Worm (Caenorhabditis elegans) whole organism, L3 larva: ENCODE data around the gene K07F5.15.

Source experiments
- ZK546.5 ChIP-seq: sonication (generic microtip); optimal IDR thresholded peaks from 2 replicates; lab custom pipeline; 2017; ENCODE audit warnings: missing biosample characterization, missing genetic modification characterization
- aly-2 ChIP-seq: fragments of 150-350 bp; optimal IDR thresholded peaks from 2 replicates; lab custom pipeline; 2014; ENCODE audit warnings: missing biosample characterization, missing genetic modification characterization
- ama-1 ChIP-seq: fragments of 150-350 bp; optimal IDR thresholded peaks from 2 replicates; lab custom pipeline; 2018
- ceh-16 ChIP-seq: sonication (generic microtip); optimal IDR thresholded peaks from 2 replicates; lab custom pipeline; 2017; ENCODE audit warnings: missing biosample characterization, missing genetic modification characterization
- ceh-28 ChIP-seq: fragments of 150-350 bp; optimal IDR thresholded peaks from 2 replicates; lab custom pipeline; 2014; ENCODE audit warnings: missing biosample characterization, missing genetic modification reagents, missing genetic modification characterization
- ceh-82 ChIP-seq: fragments of 150-350 bp; optimal IDR thresholded peaks from 2 replicates; lab custom pipeline; 2014; ENCODE audit warnings: missing biosample characterization, missing genetic modification characterization
- egl-27 ChIP-seq: sonication (generic microtip); optimal IDR thresholded peaks from 4 replicates; lab custom pipeline; 2017; ENCODE audit warnings: missing biosample characterization, missing genetic modification reagents, missing genetic modification characterization
- egl-5 ChIP-seq: fragments of 150-350 bp; optimal IDR thresholded peaks from 2 replicates; lab custom pipeline; 2017; ENCODE audit warnings: missing biosample characterization, missing genetic modification reagents, missing genetic modification characterization, inconsistent platforms
- elt-1 ChIP-seq: fragments of 150-350 bp; optimal IDR thresholded peaks from 2 replicates; lab custom pipeline; 2014; ENCODE audit warnings: missing biosample characterization, missing genetic modification characterization
- elt-3 ChIP-seq, 3 experiments: fragments of 150-350 bp in 1 of 3; sonication (generic microtip) in 2 of 3; optimal IDR thresholded peaks; 2 replicates in 2 of 3; 4 replicates in 1 of 3; lab custom pipeline; 2014 to 2017; ENCODE audit warnings: missing biosample characterization in 3 of 3, missing genetic modification characterization in 3 of 3
- fkh-10 ChIP-seq: sonication (generic microtip); optimal IDR thresholded peaks from 2 replicates; lab custom pipeline; 2017; ENCODE audit warnings: missing biosample characterization, missing genetic modification reagents, missing genetic modification characterization
- fkh-2 ChIP-seq: fragments of 150-350 bp; optimal IDR thresholded peaks from 2 replicates; lab custom pipeline; 2014; ENCODE audit warnings: missing biosample characterization, missing genetic modification reagents, missing genetic modification characterization
- fos-1 ChIP-seq: fragments of 150-350 bp; optimal IDR thresholded peaks from 2 replicates; lab custom pipeline; 2014; ENCODE audit warnings: missing biosample characterization, missing genetic modification characterization
- hmg-11 ChIP-seq: sonication (generic microtip); optimal IDR thresholded peaks from 2 replicates; lab custom pipeline; 2016; ENCODE audit warnings: missing genetic modification characterization, missing compliant biosample characterization
- jun-1 ChIP-seq: fragments of 150-350 bp; optimal IDR thresholded peaks from 2 replicates; lab custom pipeline; 2014; ENCODE audit warnings: missing biosample characterization, missing genetic modification reagents, missing genetic modification characterization
- lin-15B ChIP-seq: fragments of 150-350 bp; optimal IDR thresholded peaks from 2 replicates; lab custom pipeline; 2014; ENCODE audit warnings: missing biosample characterization, missing genetic modification characterization
- lin-39 ChIP-seq: fragments of 150-350 bp; optimal IDR thresholded peaks from 2 replicates; lab custom pipeline; 2018; ENCODE audit warnings: missing biosample characterization, missing genetic modification reagents, missing genetic modification characterization
- lsy-12 ChIP-seq: sonication (generic microtip); optimal IDR thresholded peaks from 2 replicates; lab custom pipeline; 2016; ENCODE audit warnings: mild to moderate bottlenecking, missing genetic modification characterization, missing compliant biosample characterization
- mdl-1 ChIP-seq: fragments of 150-350 bp; optimal IDR thresholded peaks from 2 replicates; lab custom pipeline; 2014; ENCODE audit warnings: missing biosample characterization, missing genetic modification characterization
- mml-1 ChIP-seq: fragments of 150-350 bp; sonication (generic microtip); optimal IDR thresholded peaks from 3 replicates; lab custom pipeline; 2014; ENCODE audit warnings: missing biosample characterization, missing genetic modification characterization
- nfya-1 ChIP-seq: sonication (generic microtip); optimal IDR thresholded peaks from 2 replicates; lab custom pipeline; 2017; ENCODE audit warnings: missing genetic modification characterization, mild to moderate bottlenecking, missing compliant biosample characterization, antibody characterized with exemption, moderate library complexity; ENCODE audit not compliant: insufficient read depth
- nhr-11 ChIP-seq: fragments of 150-350 bp; optimal IDR thresholded peaks from 2 replicates; lab custom pipeline; 2014; ENCODE audit warnings: missing biosample characterization, missing genetic modification characterization
- nhr-12 ChIP-seq: fragments of 150-350 bp; optimal IDR thresholded peaks from 2 replicates; lab custom pipeline; 2014; ENCODE audit warnings: missing biosample characterization, missing genetic modification characterization
- nhr-23 ChIP-seq: fragments of 150-350 bp; optimal IDR thresholded peaks from 2 replicates; lab custom pipeline; 2014; ENCODE audit warnings: missing biosample characterization, missing genetic modification reagents, missing genetic modification characterization
- nhr-28 ChIP-seq: fragments of 150-350 bp; optimal IDR thresholded peaks from 2 replicates; lab custom pipeline; 2014; ENCODE audit warnings: missing biosample characterization, missing genetic modification characterization
- nhr-43 ChIP-seq: sonication (generic microtip); optimal IDR thresholded peaks from 2 replicates; lab custom pipeline; 2016; ENCODE audit warnings: mild to moderate bottlenecking, missing genetic modification characterization, missing compliant biosample characterization; ENCODE audit not compliant: poor library complexity, severe bottlenecking
- nhr-67 ChIP-seq: fragments of 150-350 bp; optimal IDR thresholded peaks from 2 replicates; lab custom pipeline; 2014; ENCODE audit warnings: missing biosample characterization, missing genetic modification characterization
- nhr-77 ChIP-seq: fragments of 150-350 bp; optimal IDR thresholded peaks from 2 replicates; lab custom pipeline; 2014; ENCODE audit warnings: missing biosample characterization, missing genetic modification characterization
- pqm-1 ChIP-seq: fragments of 150-350 bp; optimal IDR thresholded peaks from 2 replicates; lab custom pipeline; 2017; ENCODE audit warnings: missing biosample characterization, missing genetic modification characterization, inconsistent platforms
- skn-1 ChIP-seq: fragments of 150-350 bp; optimal IDR thresholded peaks from 2 replicates; lab custom pipeline; 2014; ENCODE audit warnings: missing biosample characterization, missing genetic modification characterization
- snpc-4 ChIP-seq: fragments of 150-350 bp; optimal IDR thresholded peaks from 2 replicates; lab custom pipeline; 2014; ENCODE audit warnings: missing biosample characterization, missing genetic modification characterization
- unc-39 ChIP-seq: sonication (generic microtip); optimal IDR thresholded peaks from 4 replicates; lab custom pipeline; 2017; ENCODE audit warnings: missing biosample characterization, missing genetic modification characterization
- unc-62 ChIP-seq: fragments of 150-350 bp; sonication (generic microtip); optimal IDR thresholded peaks from 4 replicates; lab custom pipeline; 2014; ENCODE audit warnings: missing biosample characterization, missing genetic modification reagents, missing genetic modification characterization
- zag-1 ChIP-seq: fragments of 150-350 bp; optimal IDR thresholded peaks from 2 replicates; lab custom pipeline; 2014; ENCODE audit warnings: missing biosample characterization, missing genetic modification characterization
- ztf-4 ChIP-seq: fragments of 150-350 bp; optimal IDR thresholded peaks from 2 replicates; lab custom pipeline; 2014; ENCODE audit warnings: missing biosample characterization, missing genetic modification characterization

Gene K07F5.15

DNA sequence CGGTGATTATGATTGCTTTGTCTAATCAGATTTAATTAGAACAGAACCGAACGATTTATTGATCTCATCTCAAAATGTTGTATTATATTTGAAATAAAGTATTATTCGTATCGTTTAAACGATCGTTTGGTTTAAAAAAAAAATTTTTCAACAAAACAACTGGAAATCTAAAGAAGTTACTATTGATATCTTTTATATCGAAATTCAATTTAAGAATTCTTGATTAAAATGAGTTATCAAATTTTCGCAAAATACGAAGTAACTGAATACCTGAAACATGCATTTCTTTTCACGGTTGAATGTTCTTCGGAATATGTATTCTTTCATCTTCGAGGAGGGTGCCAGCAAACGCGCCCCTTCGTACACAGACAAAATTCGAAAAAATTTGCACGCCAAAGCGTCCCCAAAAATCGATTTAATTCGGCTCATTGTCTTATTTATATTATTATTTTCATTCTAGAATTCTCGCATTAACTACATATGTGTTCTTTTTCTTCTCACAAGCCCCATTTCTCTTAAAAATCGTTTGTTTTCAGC lies 6.9 kb upstream of the K07F5.15 start, which contains the start of gene npp-1 (continued):
- TF ChIP-seq nfya-1 (tag; lab: Kevin White, UChicago) (peak; percentile 50), lin-39 (no peak), nhr-77 (tag; lab: Kevin White, UChicago) (no peak), zag-1 (tag; lab: Kevin White, UChicago) (no peak), nhr-67 (no peak), fkh-2 (tag; lab: Kevin White, UChicago) (no peak), ceh-82 (no peak), egl-5 (no peak), nhr-28 (tag; lab: Kevin White, UChicago) (no peak), egl-27 (tag; lab: Kevin White, UChicago) (no peak), lsy-12 (tag; lab: Kevin White, UChicago) (no peak), ZK546.5 (tag; lab: Kevin White, UChicago) (no peak), hmg-11 (tag; lab: Kevin White, UChicago) (no peak)

DNA sequence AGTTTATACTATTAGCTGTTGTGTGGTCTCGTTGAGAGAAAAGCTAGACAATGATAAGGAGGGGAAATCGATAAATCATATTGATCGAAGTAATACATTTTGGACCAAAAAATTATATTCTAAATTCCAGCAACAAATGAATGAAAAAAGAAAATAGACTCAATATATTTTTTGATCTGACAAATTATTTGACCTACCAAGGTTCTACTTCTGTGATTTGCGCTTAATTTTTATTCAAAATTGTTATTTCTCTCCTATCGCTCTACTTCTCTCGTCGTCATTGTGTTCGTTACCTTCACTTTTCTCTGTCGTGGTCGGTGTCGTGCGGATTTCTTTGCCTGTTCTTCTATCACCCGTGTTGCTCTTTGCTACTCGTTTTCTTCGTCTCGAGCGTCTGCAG lies 5.9 kb upstream of the K07F5.15 start:
- TF ChIP-seq hmg-11 (tag; lab: Kevin White, UChicago) (no peak), elt-1 (tag; lab: Kevin White, UChicago) (no peak), lsy-12 (tag; lab: Kevin White, UChicago) (no peak), nhr-23 (tag; lab: Kevin White, UChicago) (no peak), skn-1 (no peak)

DNA sequence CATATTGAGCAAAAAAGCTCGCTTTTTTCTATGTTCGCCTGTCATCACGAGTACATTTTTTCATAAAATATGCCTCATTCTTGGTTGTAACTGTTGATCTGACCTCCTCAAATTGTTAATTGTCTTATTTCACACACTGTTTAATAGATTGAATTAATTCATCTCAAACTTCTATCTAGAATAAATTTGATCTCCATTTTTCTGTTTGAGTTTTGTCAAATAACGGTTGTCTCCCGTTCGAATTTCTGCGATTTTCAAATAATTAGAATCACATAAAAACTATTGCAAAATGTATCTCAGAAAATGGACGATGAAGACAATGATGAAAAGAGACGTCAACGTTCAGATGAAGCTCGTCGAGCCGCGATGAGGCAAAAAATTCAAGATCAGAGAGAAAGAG lies 3.0 kb upstream of the K07F5.15 start, which contains the start of gene K07F5.14:
K07F5.14 (plus strand) TSS at position 301 of the 400 bp plus-strand sequence.
- no peak for TF ChIP-seq nhr-11
- no peak for TF ChIP-seq unc-62 (GFP tag; lab: Kevin White, UChicago)
- TF ChIP-seq pqm-1 (tag; lab: Kevin White, UChicago), result no peak
- TF ChIP-seq nfya-1 (tag; lab: Kevin White, UChicago), result no peak
- TF ChIP-seq ceh-82, result no peak
- no peak for TF ChIP-seq zag-1 (tag; lab: Kevin White, UChicago)
- no peak for TF ChIP-seq mml-1 (tag; lab: Kevin White, UChicago)
- no peak for TF ChIP-seq fkh-2 (tag; lab: Kevin White, UChicago)
- no peak for TF ChIP-seq ceh-16 (tag; lab: Kevin White, UChicago)
- TF ChIP-seq, all 47 proteins: peak for 0

DNA sequence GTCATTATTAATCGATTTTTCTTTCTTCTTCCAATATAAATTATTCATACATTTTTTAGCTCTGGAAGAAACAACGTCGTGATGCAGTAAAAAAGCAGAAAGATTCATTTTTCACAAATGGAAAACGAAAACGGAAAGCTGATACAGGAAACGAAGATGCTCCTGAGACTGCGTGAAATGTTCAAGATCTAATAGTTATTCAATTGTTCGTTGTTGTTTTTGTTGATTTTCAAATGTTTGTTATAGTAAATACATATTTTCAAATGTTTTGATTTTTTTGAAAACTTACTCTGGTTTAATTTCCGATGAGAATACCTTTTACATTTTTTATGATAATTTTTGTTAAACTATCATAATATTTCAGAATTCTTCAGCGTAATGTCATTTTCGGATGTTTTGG lies 1.1 kb upstream of the K07F5.15 start, which contains the start of gene K07F5.16:
K07F5.16 (plus strand) TSS at position 301 of the 400 bp plus-strand sequence.
- TF ChIP-seq unc-39 (tag; lab: Kevin White, UChicago), result no peak
- TF ChIP-seq elt-3 (tag; optimal IDR thresholded peaks at IDR 0.05; lab: Kevin White, UChicago), result no peak
- TF ChIP-seq aly-2 (tag; lab: Kevin White, UChicago), result no peak
- no peak for TF ChIP-seq lin-15B (tag; lab: Kevin White, UChicago)
- TF ChIP-seq fos-1 (tag; lab: Kevin White, UChicago), result no peak
- no peak for TF ChIP-seq ama-1 (lab: Kevin White, UChicago)
- TF ChIP-seq snpc-4, result no peak
- no peak for TF ChIP-seq ceh-16 (tag; lab: Kevin White, UChicago)
- TF ChIP-seq nhr-11, result no peak
- no peak for TF ChIP-seq nfya-1 (tag; lab: Kevin White, UChicago)
- no peak for TF ChIP-seq mdl-1
- TF ChIP-seq fkh-2 (tag; lab: Kevin White, UChicago), result no peak

DNA sequence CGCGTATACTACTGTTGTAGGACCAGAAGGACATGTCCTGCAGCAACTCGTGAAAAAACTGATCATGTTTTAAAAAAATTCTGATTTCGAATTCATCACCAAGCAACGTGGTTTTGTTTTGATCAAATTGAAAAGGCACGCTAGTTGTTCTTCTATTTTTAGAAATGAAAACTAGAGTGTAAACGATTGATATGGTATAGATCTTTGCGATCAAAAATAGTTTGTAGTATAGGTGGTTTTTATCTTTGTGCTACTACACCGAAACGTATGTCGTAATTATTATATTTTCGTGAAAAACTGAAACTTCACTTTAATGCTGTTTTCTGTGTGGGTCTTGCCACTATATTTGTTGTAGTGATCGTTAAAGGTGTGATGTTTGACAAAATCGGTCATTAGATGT lies 2.0 kb downstream of the K07F5.15 start:
- no peak for TF ChIP-seq nhr-43 (tag; lab: Kevin White, UChicago)
- no peak for TF ChIP-seq nhr-12
- TF ChIP-seq nfya-1 (tag; lab: Kevin White, UChicago), result no peak
- no peak for TF ChIP-seq fos-1 (tag; lab: Kevin White, UChicago)
- no peak for TF ChIP-seq ceh-28 (tag; lab: Kevin White, UChicago)
- TF ChIP-seq fkh-10 (GFP tag; lab: Kevin White, UChicago), result no peak
- TF ChIP-seq zag-1 (tag; lab: Kevin White, UChicago), result no peak
- TF ChIP-seq nhr-77 (tag; lab: Kevin White, UChicago), result no peak
- TF ChIP-seq jun-1 (tag; lab: Kevin White, UChicago), result no peak
- TF ChIP-seq nhr-23 (tag; lab: Kevin White, UChicago), result no peak
- TF ChIP-seq ztf-4 (tag; lab: Kevin White, UChicago), result no peak
